Worm (Caenorhabditis elegans) whole organism, L4 larva: ENCODE results near the gene vps-11.
A peak's percentile ranks its signal among the peaks of the same experiment; 100 is the strongest.

ENCODE experiments used
- F10B5.3 ChIP-seq: sonication (generic microtip); optimal IDR thresholded peaks from 2 replicates; lab custom pipeline; 2016; ENCODE audit warnings: mild to moderate bottlenecking, missing genetic modification characterization, missing compliant biosample characterization
- F44E2.7 ChIP-seq: fragments of 200-800 bp; sonication (Bioruptor generic); IDR thresholded peaks from 2 replicates; pipeline ENCODE4 v2.1.2; 2022; ENCODE audit warnings: missing genetic modification characterization, missing compliant biosample characterization
- F49E8.2 ChIP-seq: sonication (generic microtip); optimal IDR thresholded peaks from 2 replicates; lab custom pipeline; 2016; ENCODE audit warnings: missing compliant biosample characterization, mild to moderate bottlenecking, missing genetic modification characterization, borderline replicate concordance
- R02D3.7 ChIP-seq: fragments of 150-350 bp; sonication (generic microtip); optimal IDR thresholded peaks from 3 replicates; lab custom pipeline; 2014; ENCODE audit warnings: missing biosample characterization, missing genetic modification characterization
- Y105C5A.15 ChIP-seq: fragments of 200-800 bp; sonication (Bioruptor generic); IDR thresholded peaks from 2 replicates; pipeline ENCODE4 v1.3.6; 2022; ENCODE audit warnings: missing genetic modification characterization, missing compliant biosample characterization
- Y5F2A.4 ChIP-seq: fragments of 200-800 bp; sonication (Bioruptor generic); optimal IDR thresholded peaks from 2 replicates; lab custom pipeline; 2018; ENCODE audit warnings: mild to moderate bottlenecking, missing genetic modification characterization, missing compliant biosample characterization
- ZK546.5 ChIP-seq, 2 experiments: sonication (generic microtip); optimal IDR thresholded peaks; 2 replicates each; lab custom pipeline; 2017; ENCODE audit warnings: missing biosample characterization in 2 of 2, missing genetic modification characterization in 2 of 2
- aha-1 ChIP-seq: fragments of 150-350 bp; peaks from one replicate; lab custom pipeline; 2014; ENCODE audit warnings: missing biosample characterization, missing genetic modification characterization
- aly-2 ChIP-seq: sonication (generic microtip); optimal IDR thresholded peaks from 2 replicates; lab custom pipeline; 2018; ENCODE audit warnings: missing biosample characterization, missing genetic modification characterization
- ceh-20 ChIP-seq: fragments of 200-800 bp; sonication (Bioruptor generic); IDR thresholded peaks from 2 replicates; pipeline ENCODE4 v1.3.6; 2022; ENCODE audit warnings: missing genetic modification reagents, missing genetic modification characterization, missing compliant biosample characterization
- ceh-28 ChIP-seq: fragments of 150-350 bp; optimal IDR thresholded peaks from 2 replicates; lab custom pipeline; 2014; ENCODE audit warnings: missing biosample characterization, missing genetic modification reagents, missing genetic modification characterization
- ceh-44 ChIP-seq: fragments of 200-800 bp; sonication (Bioruptor generic); IDR thresholded peaks from 2 replicates; pipeline ENCODE4 v1.3.6; 2022; ENCODE audit warnings: missing genetic modification reagents, missing genetic modification characterization, missing compliant biosample characterization
- ces-1 ChIP-seq: fragments of 150-350 bp; sonication (generic microtip); optimal IDR thresholded peaks from 4 replicates; lab custom pipeline; 2014; ENCODE audit warnings: missing biosample characterization, missing genetic modification reagents, missing genetic modification characterization
- ctbp-1 ChIP-seq: fragments of 200-800 bp; sonication (Bioruptor generic); IDR thresholded peaks from 2 replicates; pipeline ENCODE4 v1.3.6; 2022; ENCODE audit warnings: missing genetic modification reagents, missing genetic modification characterization, missing compliant biosample characterization
- dmd-9 ChIP-seq: fragments of 200-800 bp; sonication (Bioruptor generic); IDR thresholded peaks from 2 replicates; pipeline ENCODE4 v1.3.6; 2022; ENCODE audit warnings: missing genetic modification reagents, missing genetic modification characterization, missing compliant biosample characterization
- dpl-1 ChIP-seq: fragments of 150-350 bp; optimal IDR thresholded peaks from 2 replicates; lab custom pipeline; 2014; ENCODE audit warnings: missing biosample characterization, missing genetic modification reagents, missing genetic modification characterization
- duxl-1 ChIP-seq: sonication (generic microtip); optimal IDR thresholded peaks from 2 replicates; lab custom pipeline; 2016; ENCODE audit warnings: mild to moderate bottlenecking, missing genetic modification characterization, moderate library complexity, missing compliant biosample characterization; ENCODE audit not compliant: poor library complexity
- dve-1 ChIP-seq: sonication (generic microtip); optimal IDR thresholded peaks from 2 replicates; lab custom pipeline; 2017; ENCODE audit warnings: antibody characterized with exemption, mild to moderate bottlenecking, missing genetic modification characterization, missing compliant biosample characterization; ENCODE audit not compliant: insufficient read depth
- fos-1 ChIP-seq: fragments of 150-350 bp; optimal IDR thresholded peaks from 2 replicates; lab custom pipeline; 2014; ENCODE audit warnings: missing biosample characterization, missing genetic modification characterization
- hlh-11 ChIP-seq: fragments of 200-800 bp; sonication (Bioruptor generic); optimal IDR thresholded peaks from 2 replicates; lab custom pipeline; 2018; ENCODE audit warnings: mild to moderate bottlenecking, missing genetic modification characterization, missing compliant biosample characterization
- hmg-1.1 ChIP-seq: fragments of 200-800 bp; sonication (Bioruptor generic); IDR thresholded peaks from 2 replicates; pipeline ENCODE4 v1.3.6; 2022; ENCODE audit warnings: missing genetic modification reagents, missing genetic modification characterization, missing compliant biosample characterization
- jun-1 ChIP-seq: fragments of 150-350 bp; optimal IDR thresholded peaks from 2 replicates; lab custom pipeline; 2014; ENCODE audit warnings: missing biosample characterization, missing genetic modification reagents, missing genetic modification characterization
- lin-15B ChIP-seq: fragments of 150-350 bp; sonication (generic microtip); optimal IDR thresholded peaks from 3 replicates; lab custom pipeline; 2014; ENCODE audit warnings: missing biosample characterization, missing genetic modification characterization
- lin-29 ChIP-seq: fragments of 200-800 bp; sonication (Bioruptor generic); IDR thresholded peaks from 2 replicates; pipeline ENCODE4 v1.3.6; 2022; ENCODE audit warnings: missing genetic modification reagents, missing genetic modification characterization, missing compliant biosample characterization
- lir-3 ChIP-seq: sonication (generic microtip); optimal IDR thresholded peaks from 2 replicates; lab custom pipeline; 2016; ENCODE audit warnings: mild to moderate bottlenecking, missing genetic modification characterization, missing compliant biosample characterization
- madf-5 ChIP-seq, 2 experiments: fragments of 200-800 bp; sonication (Bioruptor generic); IDR thresholded peaks; 2 replicates each; pipeline ENCODE4 v1.3.6; 2022; ENCODE audit warnings: missing compliant biosample characterization in 2 of 2, missing genetic modification characterization in 2 of 2
- mes-2 ChIP-seq: sonication (generic microtip); optimal IDR thresholded peaks from 2 replicates; lab custom pipeline; 2016; ENCODE audit warnings: missing genotype, mild to moderate bottlenecking, missing genetic modification characterization, missing compliant biosample characterization; ENCODE audit not compliant: poor library complexity, severe bottlenecking
- mxl-2 ChIP-seq: fragments of 200-800 bp; sonication (Bioruptor generic); conservative IDR thresholded peaks from 2 replicates; pipeline ENCODE4 v1.3.6; 2022; ENCODE audit warnings: missing genetic modification reagents, missing genetic modification characterization, missing compliant biosample characterization
- mxl-3 ChIP-seq: fragments of 200-800 bp; sonication (Bioruptor generic); optimal IDR thresholded peaks from 2 replicates; lab custom pipeline; 2018; ENCODE audit warnings: mild to moderate bottlenecking, missing genetic modification characterization, missing compliant biosample characterization
- nhr-10 ChIP-seq: fragments of 150-350 bp; optimal IDR thresholded peaks from 2 replicates; lab custom pipeline; 2014; ENCODE audit warnings: missing biosample characterization, missing genetic modification characterization
- nhr-102 ChIP-seq: sonication (generic microtip); optimal IDR thresholded peaks from 2 replicates; lab custom pipeline; 2016; ENCODE audit warnings: mild to moderate bottlenecking, missing genetic modification characterization, moderate library complexity, missing compliant biosample characterization
- nhr-25 ChIP-seq: sonication (generic microtip); optimal IDR thresholded peaks from 2 replicates; lab custom pipeline; 2017; ENCODE audit warnings: missing genetic modification characterization, mild to moderate bottlenecking, missing compliant biosample characterization, antibody characterized with exemption, moderate library complexity, borderline replicate concordance; ENCODE audit not compliant: insufficient read depth
- nhr-41 ChIP-seq: fragments of 200-800 bp; sonication (Bioruptor generic); IDR thresholded peaks from 2 replicates; pipeline ENCODE4 v1.3.6; 2022; ENCODE audit warnings: missing genetic modification reagents, missing genetic modification characterization, missing compliant biosample characterization
- nhr-48 ChIP-seq: sonication (generic microtip); optimal IDR thresholded peaks from 2 replicates; lab custom pipeline; 2016; ENCODE audit warnings: mild to moderate bottlenecking, missing genetic modification characterization, missing compliant biosample characterization
- pha-4 ChIP-seq, 2 experiments: fragments of 150-350 bp in 1 of 2; fragments of 200-800 bp in 1 of 2; sonication (Bioruptor generic) in 1 of 2; IDR thresholded peaks in 1 of 2; optimal IDR thresholded peaks in 1 of 2; 2 replicates each; pipeline versions ENCODE4 v1.3.6 to Lab custom; 2014 to 2022; ENCODE audit warnings: missing genetic modification characterization in 2 of 2, missing genetic modification reagents in 2 of 2, missing biosample characterization in 1 of 2, missing compliant biosample characterization in 1 of 2
- skn-1 ChIP-seq: fragments of 150-350 bp; optimal IDR thresholded peaks from 2 replicates; lab custom pipeline; 2014; ENCODE audit warnings: missing biosample characterization, missing genetic modification characterization
- snpc-1.2 ChIP-seq: fragments of 200-800 bp; sonication (Bioruptor generic); IDR thresholded peaks from 2 replicates; pipeline ENCODE4 v1.3.6; 2022; ENCODE audit warnings: missing genetic modification reagents, missing genetic modification characterization, missing compliant biosample characterization
- spr-1 ChIP-seq: sonication (generic microtip); optimal IDR thresholded peaks from 2 replicates; lab custom pipeline; 2016; ENCODE audit warnings: mild to moderate bottlenecking, missing genetic modification characterization, missing compliant biosample characterization
- tra-1 ChIP-seq: fragments of 200-800 bp; sonication (Bioruptor generic); IDR thresholded peaks from 2 replicates; pipeline ENCODE4 v1.3.6; 2022; ENCODE audit warnings: missing genetic modification reagents, missing genetic modification characterization, missing compliant biosample characterization
- unc-130 ChIP-seq: sonication (generic microtip); optimal IDR thresholded peaks from 2 replicates; lab custom pipeline; 2016; ENCODE audit warnings: missing genetic modification reagents, missing genetic modification characterization, missing compliant biosample characterization
- zag-1 ChIP-seq: fragments of 150-350 bp; optimal IDR thresholded peaks from 2 replicates; lab custom pipeline; 2014; ENCODE audit warnings: missing biosample characterization, missing genetic modification characterization
- zfp-3 ChIP-seq: fragments of 200-800 bp; sonication (Bioruptor generic); conservative IDR thresholded peaks from 2 replicates; pipeline ENCODE4 v1.3.6; 2022; ENCODE audit warnings: missing genetic modification reagents, missing genetic modification characterization, missing compliant biosample characterization
- zip-11 ChIP-seq: fragments of 200-800 bp; sonication (Bioruptor generic); IDR thresholded peaks from 2 replicates; pipeline ENCODE4 v1.3.6; 2022; ENCODE audit warnings: missing genetic modification characterization, missing compliant biosample characterization
- zip-2 ChIP-seq: fragments of 150-350 bp; optimal IDR thresholded peaks from 2 replicates; lab custom pipeline; 2014; ENCODE audit warnings: missing biosample characterization, missing genetic modification characterization
- ztf-11 ChIP-seq: fragments of 150-350 bp; optimal IDR thresholded peaks from 2 replicates; lab custom pipeline; 2014; ENCODE audit warnings: missing biosample characterization, missing genetic modification characterization

The vps-11 gene

ce11 chrII:10784248-10784647, 9.0 kb downstream of the vps-11 start:
- TF ChIP-seq dve-1 (tag; lab: Kevin White, UChicago) = no peak
- TF ChIP-seq zag-1 = no peak
- no peak for TF ChIP-seq ceh-20
- no peak for TF ChIP-seq tra-1 (GFP tag; lab: Robert Waterston, UW)
- TF ChIP-seq ZK546.5 (tag; optimal IDR thresholded peaks at IDR 0.05; lab: Kevin White, UChicago) = no peak
- TF ChIP-seq aly-2 = no peak
- no peak for TF ChIP-seq F44E2.7
- TF ChIP-seq nhr-25 (tag; lab: Kevin White, UChicago) = no peak
- TF ChIP-seq F10B5.3 (tag; lab: Kevin White, UChicago) = no peak
- no peak for TF ChIP-seq zfp-3 (GFP tag; lab: Robert Waterston, UW)
- TF ChIP-seq mxl-3 (GFP tag; lab: Kevin White, UChicago) = no peak
- no peak for TF ChIP-seq pha-4 (GFP tag; IDR thresholded peaks at IDR 0.05; lab: Robert Waterston, UW)
- TF ChIP-seq pha-4 (tag; optimal IDR thresholded peaks at IDR 0.05; lab: Kevin White, UChicago) = no peak
- no peak for TF ChIP-seq snpc-1.2
- no peak for TF ChIP-seq unc-130 (GFP tag; lab: Kevin White, UChicago)
- no peak for TF ChIP-seq nhr-48
- TF ChIP-seq lin-29 = no peak
- no peak for TF ChIP-seq R02D3.7 (tag; lab: Kevin White, UChicago)
- no peak for TF ChIP-seq ceh-28 (tag; lab: Kevin White, UChicago)

- no peak for TF ChIP-seq Y105C5A.15
- TF ChIP-seq ceh-44 = no peak
- no peak for TF ChIP-seq ctbp-1 (GFP tag; lab: Robert Waterston, UW)
- TF ChIP-seq fos-1 (tag; lab: Kevin White, UChicago) = no peak
- peak; percentile 29 for TF ChIP-seq unc-130 (GFP tag; lab: Kevin White, UChicago)
- TF ChIP-seq dpl-1 = peak; percentile 86
- TF ChIP-seq aha-1 (tag; lab: Kevin White, UChicago) = peak; percentile 39
- no peak for TF ChIP-seq F10B5.3 (tag; lab: Kevin White, UChicago)
- TF ChIP-seq F49E8.2 (tag; lab: Kevin White, UChicago) = peak; percentile 21
- no peak for TF ChIP-seq ztf-11 (tag; lab: Kevin White, UChicago)
- peak; percentile 63 for TF ChIP-seq hlh-11 (tag; lab: Kevin White, UChicago)
- TF ChIP-seq skn-1 (tag; lab: Kevin White, UChicago) = no peak
- 0 out of 2 replicates have a peak, but pooled peaks have one; percentile 18 for TF ChIP-seq hmg-1.1 (GFP tag; lab: Robert Waterston, UW)
- peak; percentile 44 for TF ChIP-seq mes-2 (tag; lab: Kevin White, UChicago)
- no peak for TF ChIP-seq zip-2 (tag; lab: Kevin White, UChicago)
- no peak for TF ChIP-seq tra-1 (GFP tag; lab: Robert Waterston, UW)
These were observed 9.9 kb downstream of the vps-11 start, which contains the start of gene ect-2 for ce11 chrII:10783201-10783962. Gene ect-2 (minus strand): TSS chrII:10783962.

ce11 chrII:10778026-10778425, 15.3 kb downstream of the vps-11 start, which contains the start of gene mpz-1:
Gene mpz-1 (minus strand): TSS chrII:10778126.
- TF ChIP-seq lir-3 (tag; lab: Kevin White, UChicago) (no peak), F44E2.7 (no peak), duxl-1 (tag; lab: Kevin White, UChicago) (no peak), nhr-10 (tag; lab: Kevin White, UChicago) (no peak), jun-1 (tag; lab: Kevin White, UChicago) (no peak), zfp-3 (GFP tag; lab: Robert Waterston, UW) (no peak), lin-15B (tag; lab: Kevin White, UChicago) (no peak), nhr-102 (tag; lab: Kevin White, UChicago) (no peak), mxl-2 (no peak), madf-5 (GFP tag; IDR thresholded peaks at IDR 0.05; lab: Robert Waterston, UW) (no peak), ces-1 (GFP tag; lab: Kevin White, UChicago) (no peak), dmd-9 (GFP tag; lab: Robert Waterston, UW) (no peak), zip-11 (GFP tag; lab: Robert Waterston, UW) (no peak), spr-1 (no peak), nhr-41 (GFP tag; lab: Robert Waterston, UW) (no peak), F49E8.2 (tag; lab: Kevin White, UChicago) (no peak), R02D3.7 (tag; lab: Kevin White, UChicago) (no peak), hlh-11 (tag; lab: Kevin White, UChicago) (no peak), Y5F2A.4 (GFP tag; lab: Kevin White, UChicago) (no peak)
- TF ChIP-seq, all 104 proteins: peak for 0
